Worm (Caenorhabditis elegans) whole organism, late embryonic: ENCODE results near the gene C56C10.6.

ENCODE experiments used
- F13H6.1 ChIP-seq: sonication (generic microtip); optimal IDR thresholded peaks from 2 replicates; lab custom pipeline; 2016; ENCODE audit warnings: missing genetic modification characterization, missing compliant biosample characterization
- K09A11.1 ChIP-seq: sonication (generic microtip); optimal IDR thresholded peaks from 2 replicates; lab custom pipeline; 2017; ENCODE audit warnings: antibody characterized with exemption, mild to moderate bottlenecking, missing genetic modification characterization, missing compliant biosample characterization; ENCODE audit not compliant: insufficient read depth
- ama-1 ChIP-seq: fragments of 150-350 bp; optimal IDR thresholded peaks from 2 replicates; lab custom pipeline; 2014
- ceh-18 ChIP-seq: sonication (generic microtip); optimal IDR thresholded peaks from 2 replicates; lab custom pipeline; 2016; ENCODE audit warnings: missing genetic modification characterization, missing compliant biosample characterization
- ceh-2 ChIP-seq: sonication (generic microtip); optimal IDR thresholded peaks from 2 replicates; lab custom pipeline; 2016; ENCODE audit warnings: missing genotype, missing genetic modification characterization, missing compliant biosample characterization
- ceh-24 ChIP-seq: sonication (generic microtip); optimal IDR thresholded peaks from 2 replicates; lab custom pipeline; 2016; ENCODE audit warnings: mild to moderate bottlenecking, missing genetic modification characterization, missing compliant biosample characterization
- ceh-30 ChIP-seq: fragments of 150-350 bp; optimal IDR thresholded peaks from 2 replicates; lab custom pipeline; 2014; ENCODE audit warnings: missing biosample characterization, missing genetic modification characterization
- ceh-31 ChIP-seq: sonication (generic microtip); optimal IDR thresholded peaks from 2 replicates; lab custom pipeline; 2016; ENCODE audit warnings: missing genetic modification characterization, missing compliant biosample characterization
- ceh-45 ChIP-seq: fragments of 200-800 bp; sonication (Bioruptor generic); IDR thresholded peaks from 2 replicates; pipeline ENCODE4 v1.3.6; 2022; ENCODE audit warnings: missing genetic modification reagents, missing genetic modification characterization, missing compliant biosample characterization
- ceh-48 ChIP-seq: sonication (generic microtip); optimal IDR thresholded peaks from 2 replicates; lab custom pipeline; 2016; ENCODE audit warnings: missing genetic modification characterization, inconsistent platforms, missing compliant biosample characterization
- ceh-9 ChIP-seq: sonication (generic microtip); optimal IDR thresholded peaks from 2 replicates; lab custom pipeline; 2016; ENCODE audit warnings: mild to moderate bottlenecking, missing genetic modification characterization, inconsistent platforms, missing compliant biosample characterization
- che-1 ChIP-seq: sonication (generic microtip); optimal IDR thresholded peaks from 2 replicates; lab custom pipeline; 2016; ENCODE audit warnings: mild to moderate bottlenecking, missing genetic modification characterization, missing compliant biosample characterization
- elt-2 ChIP-seq: sonication (generic microtip); optimal IDR thresholded peaks from 2 replicates; lab custom pipeline; 2016; ENCODE audit warnings: missing genetic modification reagents, missing genetic modification characterization, missing compliant biosample characterization
- fax-1 ChIP-seq: sonication (generic microtip); optimal IDR thresholded peaks from 2 replicates; lab custom pipeline; 2016; ENCODE audit warnings: missing genotype, missing genetic modification characterization, missing compliant biosample characterization
- gmeb-2 ChIP-seq: sonication (generic microtip); optimal IDR thresholded peaks from 2 replicates; lab custom pipeline; 2016; ENCODE audit warnings: missing genetic modification characterization, inconsistent platforms, missing compliant biosample characterization
- hlh-30 ChIP-seq: sonication (generic microtip); optimal IDR thresholded peaks from 2 replicates; lab custom pipeline; 2017; ENCODE audit warnings: antibody characterized with exemption, missing genetic modification characterization, missing compliant biosample characterization; ENCODE audit not compliant: insufficient read depth
- lim-6 ChIP-seq: sonication (generic microtip); optimal IDR thresholded peaks from 2 replicates; lab custom pipeline; 2016; ENCODE audit warnings: missing genetic modification characterization, missing compliant biosample characterization
- lin-11 ChIP-seq: fragments of 200-800 bp; sonication (Bioruptor generic); optimal IDR thresholded peaks from 2 replicates; lab custom pipeline; 2018; ENCODE audit warnings: mild to moderate bottlenecking, missing genetic modification characterization, missing compliant biosample characterization
- madf-2 ChIP-seq: sonication (generic microtip); optimal IDR thresholded peaks from 2 replicates; lab custom pipeline; 2017; ENCODE audit warnings: missing genetic modification characterization, missing compliant biosample characterization
- mec-3 ChIP-seq: sonication (generic microtip); optimal IDR thresholded peaks from 2 replicates; lab custom pipeline; 2016; ENCODE audit warnings: borderline replicate concordance, missing genetic modification characterization, missing compliant biosample characterization
- nfya-1 ChIP-seq: sonication (generic microtip); optimal IDR thresholded peaks from 2 replicates; lab custom pipeline; 2017; ENCODE audit warnings: missing genetic modification characterization, mild to moderate bottlenecking, missing compliant biosample characterization, antibody characterized with exemption, moderate library complexity
- odd-2 ChIP-seq: sonication (generic microtip); optimal IDR thresholded peaks from 2 replicates; lab custom pipeline; 2017; ENCODE audit warnings: antibody characterized with exemption, mild to moderate bottlenecking, missing genetic modification characterization, missing compliant biosample characterization
- pag-3 ChIP-seq: sonication (generic microtip); optimal IDR thresholded peaks from 2 replicates; lab custom pipeline; 2016; ENCODE audit warnings: missing compliant biosample characterization, missing genetic modification characterization, borderline replicate concordance
- pha-2 ChIP-seq: sonication (generic microtip); optimal IDR thresholded peaks from 2 replicates; lab custom pipeline; 2017; ENCODE audit warnings: mild to moderate bottlenecking, missing genetic modification characterization, missing compliant biosample characterization
- pha-4 ChIP-seq: fragments of 150-350 bp; optimal IDR thresholded peaks from 2 replicates; lab custom pipeline; 2018; ENCODE audit warnings: missing biosample characterization, missing genetic modification reagents, missing genetic modification characterization
- ref-2 ChIP-seq: sonication (generic microtip); optimal IDR thresholded peaks from 2 replicates; lab custom pipeline; 2016; ENCODE audit warnings: missing genetic modification characterization, missing compliant biosample characterization
- rnt-1 ChIP-seq: sonication (generic microtip); optimal IDR thresholded peaks from 2 replicates; lab custom pipeline; 2016; ENCODE audit warnings: missing genetic modification characterization, missing compliant biosample characterization
- sox-2 ChIP-seq: fragments of 200-800 bp; sonication (Bioruptor generic); IDR thresholded peaks from 2 replicates; pipeline ENCODE4 v1.3.6; 2022; ENCODE audit warnings: missing genetic modification reagents, missing genetic modification characterization, missing compliant biosample characterization
- syd-9 ChIP-seq: sonication (generic microtip); optimal IDR thresholded peaks from 2 replicates; lab custom pipeline; 2016; ENCODE audit warnings: mild to moderate bottlenecking, missing genetic modification characterization, moderate library complexity, missing compliant biosample characterization
- tbx-7 ChIP-seq: sonication (generic microtip); optimal IDR thresholded peaks from 2 replicates; lab custom pipeline; 2016; ENCODE audit warnings: missing genotype, missing genetic modification characterization, missing compliant biosample characterization
- unc-42 ChIP-seq: sonication (generic microtip); optimal IDR thresholded peaks from 2 replicates; lab custom pipeline; 2016; ENCODE audit warnings: missing genotype, missing genetic modification characterization, missing compliant biosample characterization
- zip-5 ChIP-seq: sonication (generic microtip); optimal IDR thresholded peaks from 2 replicates; lab custom pipeline; 2016; ENCODE audit warnings: missing genetic modification characterization, missing compliant biosample characterization
- ztf-16 ChIP-seq: sonication (generic microtip); optimal IDR thresholded peaks from 2 replicates; lab custom pipeline; 2017; ENCODE audit warnings: missing genetic modification characterization, missing compliant biosample characterization

C56C10.6 gene

DNA sequence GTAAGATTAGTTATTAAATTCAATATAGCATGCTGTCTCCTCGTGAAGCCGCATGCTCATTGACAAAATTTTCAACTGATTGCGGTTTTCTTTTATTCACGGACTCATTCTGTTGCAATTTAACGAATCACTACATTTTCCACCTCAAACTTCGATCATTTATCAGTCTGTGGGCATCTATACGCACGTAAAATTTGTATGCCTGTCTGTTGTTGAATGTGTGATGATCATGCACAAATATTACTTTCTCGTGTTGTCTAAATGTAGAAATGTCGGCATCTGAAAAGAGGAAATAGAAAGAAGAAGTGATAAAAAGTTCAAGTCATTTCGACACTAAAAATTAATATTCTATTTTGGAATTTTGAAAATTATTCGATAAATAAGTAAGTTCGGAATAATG is 31.4 kb upstream of the C56C10.6 start:
- TF ChIP-seq ceh-31 (tag; lab: Kevin White, UChicago) (no peak), nfya-1 (tag; lab: Kevin White, UChicago) (no peak), ceh-18 (tag; lab: Kevin White, UChicago) (no peak), pag-3 (tag; lab: Kevin White, UChicago) (no peak), rnt-1 (tag; lab: Kevin White, UChicago) (no peak), ceh-45 (GFP tag; lab: Robert Waterston, UW) (no peak), lin-11 (no peak), ztf-16 (tag; lab: Kevin White, UChicago) (no peak), madf-2 (tag; lab: Kevin White, UChicago) (no peak), ref-2 (tag; lab: Kevin White, UChicago) (no peak), fax-1 (no peak), ceh-48 (no peak), hlh-30 (no peak)

DNA sequence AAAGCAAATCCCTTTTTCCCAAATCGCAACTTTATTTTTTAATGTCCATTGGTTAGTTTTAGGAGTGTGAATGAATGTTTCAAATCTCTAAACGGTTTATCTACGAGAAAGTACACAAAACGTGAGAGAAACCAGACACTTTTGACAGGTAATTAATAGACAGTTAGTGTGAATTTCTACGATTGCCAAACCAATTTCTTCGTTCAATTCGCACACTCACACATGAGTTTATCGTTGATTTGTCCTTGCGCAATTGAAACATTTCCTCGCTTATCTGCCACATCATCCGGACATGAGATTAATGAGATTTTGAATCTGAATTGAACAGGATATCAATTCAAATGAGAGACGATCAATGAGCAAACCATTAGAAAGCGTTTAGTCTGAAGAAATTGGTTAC is 29.1 kb upstream of the C56C10.6 start:
- TF ChIP-seq unc-42 = no peak
- TF ChIP-seq che-1 (tag; lab: Kevin White, UChicago) = no peak
- no peak for TF ChIP-seq mec-3 (tag; lab: Kevin White, UChicago)
- TF ChIP-seq madf-2 (tag; lab: Kevin White, UChicago) = no peak
- no peak for TF ChIP-seq gmeb-2
- no peak for TF ChIP-seq sox-2
- TF ChIP-seq lim-6 (tag; lab: Kevin White, UChicago) = no peak
- TF ChIP-seq ceh-2 = no peak
- TF ChIP-seq ceh-9 (tag; lab: Kevin White, UChicago) = no peak
- TF ChIP-seq F13H6.1 (tag; lab: Kevin White, UChicago) = no peak
- no peak for TF ChIP-seq ceh-48
- TF ChIP-seq tbx-7 (tag; lab: Kevin White, UChicago) = no peak
- no peak for TF ChIP-seq fax-1

DNA sequence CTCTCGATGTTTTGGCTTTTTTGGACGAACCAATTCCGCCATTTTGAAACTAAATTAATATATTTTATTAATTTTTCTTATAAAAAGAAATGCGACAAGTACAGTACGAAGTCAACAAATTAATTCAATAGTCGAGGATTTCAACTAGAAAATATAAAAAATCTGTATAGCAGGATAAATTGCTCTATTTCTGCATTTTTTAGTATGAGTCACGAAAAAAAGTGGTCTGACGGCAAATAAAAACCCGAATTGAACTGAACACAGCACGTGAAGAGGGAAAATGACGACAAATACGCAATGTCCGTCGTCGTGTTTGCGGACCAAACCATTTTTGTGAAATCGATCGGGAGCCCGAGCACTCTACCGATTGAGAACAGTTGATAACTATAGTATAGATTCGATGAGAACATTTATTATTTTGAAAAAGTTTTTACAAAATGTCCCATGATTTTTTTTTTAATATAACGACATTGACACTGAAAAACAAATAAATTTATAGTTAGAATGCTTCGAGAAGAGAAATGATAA is 28.2 kb upstream of the C56C10.6 start, which contains the start of gene epg-5:
Gene epg-5 (minus strand): TSS at position 51 of the 528 bp plus-strand sequence.
- TF ChIP-seq odd-2 (tag; lab: Kevin White, UChicago) (no peak), ceh-48 (peak; percentile 38), ceh-30 (no peak), hlh-30 (peak; percentile 37)

DNA sequence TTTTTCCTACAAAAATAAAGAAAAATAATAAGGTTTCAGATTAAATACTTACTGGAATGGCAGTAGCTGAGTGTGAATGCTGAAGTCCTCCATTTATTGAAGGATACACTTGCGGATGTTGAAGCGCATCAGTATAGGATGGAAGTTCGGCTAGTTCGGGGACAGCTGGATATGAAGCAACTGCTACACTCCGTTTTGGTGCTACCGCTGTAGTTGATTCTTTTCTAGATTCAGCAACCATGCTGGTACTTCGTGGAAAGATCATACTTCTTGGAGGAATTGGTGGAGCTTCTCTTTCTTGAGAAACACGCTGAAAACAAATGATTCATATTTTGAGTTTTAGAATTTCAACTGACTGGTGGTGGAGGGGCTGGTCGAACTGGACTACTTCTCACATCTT is 27.5 kb upstream of the C56C10.6 start:
- no peak for TF ChIP-seq K09A11.1 (tag; lab: Kevin White, UChicago)
- TF ChIP-seq zip-5 (tag; lab: Kevin White, UChicago) = no peak
- TF ChIP-seq ama-1 (lab: Kevin White, UChicago) = no peak
- no peak for TF ChIP-seq ceh-24 (tag; lab: Kevin White, UChicago)
- no peak for TF ChIP-seq hlh-30
- TF ChIP-seq ceh-9 (tag; lab: Kevin White, UChicago) = no peak
- no peak for TF ChIP-seq elt-2 (tag; lab: Kevin White, UChicago)
- TF ChIP-seq pag-3 (tag; lab: Kevin White, UChicago) = no peak
- no peak for TF ChIP-seq pha-4 (tag; lab: Kevin White, UChicago)
- no peak for TF ChIP-seq unc-42
- no peak for TF ChIP-seq ztf-16 (tag; lab: Kevin White, UChicago)
- no peak for TF ChIP-seq syd-9

DNA sequence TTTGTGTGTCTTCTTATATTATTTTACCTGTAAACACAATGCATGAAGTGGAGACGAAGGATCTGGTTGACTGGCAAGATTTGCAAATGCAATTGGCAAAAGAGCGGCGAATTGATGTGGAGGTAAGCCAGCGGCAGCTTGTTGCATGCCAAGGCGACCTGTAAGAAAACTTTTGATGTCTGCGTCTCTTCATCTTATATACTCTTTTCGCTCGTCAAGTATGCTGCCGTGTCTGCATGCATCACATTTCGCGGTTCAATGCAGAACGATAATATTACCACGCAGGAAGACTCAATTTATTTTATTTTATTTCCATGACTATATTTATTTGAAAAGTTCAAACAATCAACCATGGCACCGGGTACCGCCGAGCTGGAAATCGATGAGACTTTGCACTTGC is 19.8 kb upstream of the C56C10.6 start, which contains the start of gene vps-33.2:
Gene vps-33.2 (plus strand): TSS at position 244 of the 400 bp plus-strand sequence.
- TF ChIP-seq tbx-7 (tag; lab: Kevin White, UChicago) = no peak
- peak; percentile 34 for TF ChIP-seq nfya-1 (tag; lab: Kevin White, UChicago)
- no peak for TF ChIP-seq pha-2 (tag; lab: Kevin White, UChicago)
- TF ChIP-seq ceh-24 (tag; lab: Kevin White, UChicago) = no peak
